Fruit fly (Drosophila melanogaster) whole organism, embryonic: ENCODE measurements around the gene CG4267.

Experiments used
- Atf3 ChIP-seq: fragments of 200-800 bp; sonication (Bioruptor generic); optimal IDR thresholded peaks from 3 replicates; lab custom pipeline; 2016; ENCODE audit warnings: missing biosample characterization, missing genetic modification characterization
- CG10274 ChIP-seq: fragments of 200-800 bp; sonication (Bioruptor generic); optimal IDR thresholded peaks from 3 replicates; lab custom pipeline; 2017; ENCODE audit warnings: missing biosample characterization, mild to moderate bottlenecking, missing genetic modification characterization
- CG1233 ChIP-seq: fragments of 200-800 bp; sonication (Bioruptor generic); optimal IDR thresholded peaks from 4 replicates; lab custom pipeline; 2018; ENCODE audit warnings: missing biosample characterization, mild to moderate bottlenecking, missing genetic modification characterization
- CG1529 ChIP-seq: fragments of 200-800 bp; sonication (Bioruptor generic); optimal IDR thresholded peaks from 3 replicates; lab custom pipeline; 2018; ENCODE audit warnings: missing biosample characterization, missing genetic modification characterization
- CG17612 ChIP-seq: fragments of 200-800 bp; sonication (Bioruptor generic); IDR thresholded peaks from 2 replicates; pipeline ENCODE4 v1.3.6; 2022; ENCODE audit warnings: missing biosample characterization, missing genetic modification characterization
- CG18011 ChIP-seq: fragments of 200-800 bp; sonication (Bioruptor generic); optimal IDR thresholded peaks from 2 replicates; lab custom pipeline; 2017; ENCODE audit warnings: missing biosample characterization, missing genetic modification characterization, mild to moderate bottlenecking, moderate library complexity, missing genotype
- CG18764 ChIP-seq: fragments of 200-800 bp; sonication (Bioruptor generic); optimal IDR thresholded peaks from 3 replicates; lab custom pipeline; 2016; ENCODE audit warnings: missing biosample characterization, missing genetic modification characterization
- CG3838 ChIP-seq: fragments of 200-800 bp; sonication (Bioruptor generic); optimal IDR thresholded peaks from 3 replicates; lab custom pipeline; 2016; ENCODE audit warnings: missing biosample characterization, missing genetic modification characterization
- CG4328 ChIP-seq: fragments of 200-800 bp; sonication (Bioruptor generic); optimal IDR thresholded peaks from 3 replicates; lab custom pipeline; 2017; ENCODE audit warnings: missing biosample characterization, missing genetic modification reagents, missing genetic modification characterization
- CG4360 ChIP-seq: fragments of 200-800 bp; sonication (Bioruptor generic); IDR thresholded peaks from 2 replicates; pipeline ENCODE4 v1.3.6; 2022; ENCODE audit warnings: missing biosample characterization, missing genetic modification characterization
- CG4424 ChIP-seq: fragments of 200-800 bp; sonication (Bioruptor generic); optimal IDR thresholded peaks from 3 replicates; lab custom pipeline; 2016; ENCODE audit warnings: missing biosample characterization, missing genetic modification characterization
- CG6765 ChIP-seq: fragments of 200-800 bp; sonication (Bioruptor generic); optimal IDR thresholded peaks from 3 replicates; lab custom pipeline; 2017; ENCODE audit warnings: missing biosample characterization, mild to moderate bottlenecking, missing genetic modification characterization
- CG7372 ChIP-seq: fragments of 200-800 bp; sonication (Bioruptor generic); IDR thresholded peaks from 2 replicates; pipeline ENCODE4 v1.3.6; 2022; ENCODE audit warnings: missing biosample characterization, missing genetic modification characterization
- CG8478 ChIP-seq: fragments of >200 bp; optimal IDR thresholded peaks from 2 replicates; lab custom pipeline; 2018
- CG8765 ChIP-seq: fragments of 200-800 bp; sonication (Bioruptor generic); IDR thresholded peaks from 2 replicates; pipeline ENCODE4 v1.3.6; 2022; ENCODE audit warnings: missing biosample characterization, missing genetic modification characterization
- CG9727 ChIP-seq: fragments of 200-800 bp; sonication (Bioruptor generic); optimal IDR thresholded peaks from 3 replicates; lab custom pipeline; 2017; ENCODE audit warnings: missing biosample characterization, mild to moderate bottlenecking, missing genetic modification characterization
- CG9797 ChIP-seq: fragments of 200-800 bp; sonication (Bioruptor generic); optimal IDR thresholded peaks from 3 replicates; lab custom pipeline; 2018; ENCODE audit warnings: missing biosample characterization, mild to moderate bottlenecking, missing genetic modification characterization
- CrebB ChIP-seq: fragments of 200-800 bp; sonication (Bioruptor generic); optimal IDR thresholded peaks from 3 replicates; lab custom pipeline; 2018; ENCODE audit warnings: missing biosample characterization, mild to moderate bottlenecking, missing genetic modification characterization
- Eip74EF ChIP-seq, 2 experiments: fragments of 200-800 bp in 1 of 2; fragments of >200 bp in 1 of 2; sonication (Bioruptor generic) in 1 of 2; optimal IDR thresholded peaks; 2 replicates each; lab custom pipeline; 2017 to 2019; ENCODE audit warnings: missing biosample characterization in 2 of 2, missing genetic modification characterization in 2 of 2, mild to moderate bottlenecking in 1 of 2, moderate library complexity in 1 of 2
- HmgZ ChIP-seq: fragments of 200-800 bp; sonication (Bioruptor generic); optimal IDR thresholded peaks from 2 replicates; lab custom pipeline; 2018; ENCODE audit warnings: missing biosample characterization, mild to moderate bottlenecking, missing genetic modification characterization
- Lhr ChIP-seq: fragments of 200-800 bp; sonication (Bioruptor generic); optimal IDR thresholded peaks from 3 replicates; lab custom pipeline; 2017; ENCODE audit warnings: mild to moderate bottlenecking, missing biosample characterization, missing genetic modification reagents, missing genetic modification characterization
- Max ChIP-seq: fragments of 200-800 bp; sonication (Bioruptor generic); optimal IDR thresholded peaks from 2 replicates; lab custom pipeline; 2016; ENCODE audit warnings: missing biosample characterization, mild to moderate bottlenecking, missing genetic modification characterization
- NC2α ChIP-seq: fragments of 200-800 bp; sonication (Bioruptor generic); optimal IDR thresholded peaks from 2 replicates; lab custom pipeline; 2016; ENCODE audit warnings: missing biosample characterization, missing genetic modification characterization
- Opbp ChIP-seq: fragments of 200-800 bp; sonication (Bioruptor generic); IDR thresholded peaks from 3 replicates; pipeline ENCODE4 v1.3.6; 2022; ENCODE audit warnings: missing biosample characterization, missing genetic modification characterization; ENCODE audit not compliant: partially characterized antibody
- Optix ChIP-seq: fragments of 200-800 bp; sonication (Bioruptor generic); IDR thresholded peaks from 3 replicates; pipeline ENCODE4 v1.3.6; 2022; ENCODE audit warnings: missing biosample characterization, missing genetic modification characterization
- Ravus ChIP-seq: fragments of 200-800 bp; sonication (Bioruptor generic); IDR thresholded peaks from 2 replicates; pipeline ENCODE4 v1.3.6; 2022; ENCODE audit warnings: missing biosample characterization, missing genetic modification characterization
- Scr ChIP-seq: fragments of 200-800 bp; sonication (Bioruptor generic); IDR thresholded peaks from 2 replicates; pipeline ENCODE4 v1.3.6; 2022; ENCODE audit warnings: missing biosample characterization, missing genetic modification characterization; ENCODE audit not compliant: partially characterized antibody
- Taf1 ChIP-seq: fragments of 200-800 bp; sonication (Bioruptor generic); IDR thresholded peaks from 2 replicates; pipeline ENCODE4 v1.3.6; 2022; ENCODE audit warnings: missing biosample characterization, missing genetic modification characterization
- bab2 ChIP-seq: fragments of 200-800 bp; sonication (Bioruptor generic); optimal IDR thresholded peaks from 2 replicates; lab custom pipeline; 2016; ENCODE audit warnings: missing biosample characterization, missing genetic modification characterization
- caup ChIP-seq: fragments of 200-800 bp; sonication (Bioruptor generic); optimal IDR thresholded peaks from 3 replicates; lab custom pipeline; 2017; ENCODE audit warnings: missing biosample characterization, mild to moderate bottlenecking, missing genetic modification characterization, moderate library complexity; ENCODE audit not compliant: severe bottlenecking
- dmrt11E ChIP-seq: fragments of 200-800 bp; sonication (Bioruptor generic); optimal IDR thresholded peaks from 3 replicates; lab custom pipeline; 2018; ENCODE audit warnings: missing biosample characterization, mild to moderate bottlenecking, missing genetic modification characterization, moderate library complexity
- h ChIP-seq: fragments of >200 bp; optimal IDR thresholded peaks from 2 replicates; lab custom pipeline; 2017
- hkb ChIP-seq, 2 experiments: fragments of 200-800 bp in 1 of 2; fragments of >200 bp in 1 of 2; sonication (Bioruptor generic) in 1 of 2; IDR thresholded peaks in 1 of 2; optimal IDR thresholded peaks in 1 of 2; 2 replicates each; pipeline versions ENCODE4 v1.3.6 to Lab custom; 2017 to 2022; ENCODE audit warnings: missing biosample characterization in 1 of 2, missing genetic modification characterization in 1 of 2
- inv ChIP-seq: fragments of 200-800 bp; sonication (Bioruptor generic); IDR thresholded peaks from 2 replicates; pipeline ENCODE4 v1.3.6; 2022; ENCODE audit warnings: missing biosample characterization, missing genetic modification characterization; ENCODE audit not compliant: partially characterized antibody
- jing ChIP-seq: fragments of 200-800 bp; sonication (Bioruptor generic); optimal IDR thresholded peaks from 2 replicates; lab custom pipeline; 2018; ENCODE audit warnings: missing biosample characterization, mild to moderate bottlenecking, missing genetic modification characterization
- kay ChIP-seq: fragments of 200-800 bp; sonication (Bioruptor generic); optimal IDR thresholded peaks from 2 replicates; lab custom pipeline; 2016; ENCODE audit warnings: missing biosample characterization, missing genetic modification characterization
- klu ChIP-seq: fragments of 200-800 bp; sonication (Bioruptor generic); IDR thresholded peaks from 2 replicates; pipeline ENCODE4 v1.3.6; 2022; ENCODE audit warnings: missing biosample characterization, missing genetic modification characterization
- knrl ChIP-seq: fragments of 200-800 bp; sonication (Bioruptor generic); IDR thresholded peaks from 3 replicates; pipeline ENCODE4 v1.3.6; 2022; ENCODE audit warnings: missing biosample characterization, missing genetic modification characterization; ENCODE audit not compliant: partially characterized antibody
- maf-S ChIP-seq: fragments of 200-800 bp; sonication (Bioruptor generic); optimal IDR thresholded peaks from 2 replicates; lab custom pipeline; 2016; ENCODE audit warnings: missing biosample characterization, missing genetic modification characterization
- mam ChIP-seq: fragments of 200-800 bp; sonication (Bioruptor generic); optimal IDR thresholded peaks from 3 replicates; lab custom pipeline; 2016; ENCODE audit warnings: missing biosample characterization, missing genetic modification characterization
- odd ChIP-seq: fragments of 200-800 bp; sonication (Bioruptor generic); optimal IDR thresholded peaks from 2 replicates; lab custom pipeline; 2017; ENCODE audit warnings: missing biosample characterization, mild to moderate bottlenecking, missing genetic modification characterization
- pb ChIP-seq: fragments of 200-800 bp; sonication (Bioruptor generic); optimal IDR thresholded peaks from 3 replicates; lab custom pipeline; 2016; ENCODE audit warnings: missing biosample characterization, missing genetic modification characterization
- rib ChIP-seq: fragments of 200-800 bp; sonication (Bioruptor generic); IDR thresholded peaks from 2 replicates; pipeline ENCODE4 v1.3.6; 2022; ENCODE audit warnings: missing biosample characterization, missing genetic modification characterization
- sd ChIP-seq: fragments of 200-800 bp; sonication (Bioruptor generic); optimal IDR thresholded peaks from 3 replicates; lab custom pipeline; 2018; ENCODE audit warnings: missing biosample characterization, mild to moderate bottlenecking, missing genetic modification characterization, moderate library complexity
- trem ChIP-seq: fragments of 200-800 bp; optimal IDR thresholded peaks from 3 replicates; lab custom pipeline; 2019; ENCODE audit warnings: missing biosample characterization, mild to moderate bottlenecking, missing genetic modification characterization, moderate library complexity
- tx ChIP-seq: fragments of 200-800 bp; sonication (Bioruptor generic); optimal IDR thresholded peaks from 2 replicates; lab custom pipeline; 2016; ENCODE audit warnings: missing biosample characterization, missing genetic modification characterization
- vnd ChIP-seq: fragments of 200-800 bp; sonication (Bioruptor generic); IDR thresholded peaks from 3 replicates; pipeline ENCODE4 v1.3.6; 2022; ENCODE audit warnings: missing biosample characterization, missing genetic modification characterization; ENCODE audit not compliant: partially characterized antibody
- yki ChIP-seq: fragments of >200 bp; optimal IDR thresholded peaks from 3 replicates; lab custom pipeline; 2018

CG4267 gene

dm6 chr2L:2202018-2202852 lies 39.9 kb upstream of the CG4267 start (continued):
- TF ChIP-seq CG8765 (GFP tag; lab: Robert Waterston, UW) (peak; percentile 99), vnd (GFP tag; lab: Robert Waterston, UW) (peak; percentile 77), Atf3 (GFP tag; lab: Kevin White, UChicago) (peak; percentile 98), pb (GFP tag; lab: Kevin White, UChicago) (peak; percentile 94), CG4424 (GFP tag; lab: Kevin White, UChicago) (peak; percentile 99), mam (GFP tag; lab: Kevin White, UChicago) (peak; percentile 90), rib (GFP tag; lab: Robert Waterston, UW) (peak; percentile 47; the same call in 1 of the 2 replicates), trem (tag; lab: Kevin White, UChicago) (peak; percentile 98), jing (GFP tag; lab: Kevin White, UChicago) (peak; percentile 99), Eip74EF (GFP tag; optimal IDR thresholded peaks at IDR 0.05; lab: Kevin White, UChicago) (peak in 1 of 2 experiments; percentile 99), Lhr (GFP tag; lab: Kevin White, UChicago) (peak; percentile 99), CG4360 (GFP tag; lab: Robert Waterston, UW) (peak; percentile 93), tx (GFP tag; lab: Kevin White, UChicago) (peak; percentile 97), CG4328 (GFP tag; lab: Kevin White, UChicago) (peak; percentile 89), odd (GFP tag; lab: Kevin White, UChicago) (peak; percentile 97), klu (GFP tag; lab: Robert Waterston, UW) (peak; percentile 89), sd (tag; lab: Kevin White, UChicago) (peak; percentile 83), dmrt11E (tag; lab: Kevin White, UChicago) (peak; percentile 100), hkb (optimal IDR thresholded peaks at IDR 0.05; lab: Kevin White, UChicago) (no peak), hkb (GFP tag; IDR thresholded peaks at IDR 0.05; lab: Robert Waterston, UW) (peak; percentile 99), CG7372 (GFP tag; lab: Robert Waterston, UW) (peak; percentile 96), h (lab: Kevin White, UChicago) (no peak), knrl (GFP tag; lab: Robert Waterston, UW) (peak; percentile 70; the same call in 2 of the 3 replicates), yki (lab: Kevin White, UChicago) (peak; percentile 62), maf-S (peak; percentile 96), bab2 (peak; percentile 98), CG9797 (peak; percentile 72), CrebB (tag; lab: Kevin White, UChicago) (peak; percentile 98), Ravus (GFP tag; lab: Robert Waterston, UW) (peak; percentile 94), HmgZ (tag; lab: Kevin White, UChicago) (peak; percentile 96), CG8478 (lab: Kevin White, UChicago) (peak; percentile 77), Scr (GFP tag; lab: Robert Waterston, UW) (peak; percentile 55; the same call in 1 of the 2 replicates), kay (GFP tag; lab: Kevin White, UChicago) (peak; percentile 98), CG10274 (peak; percentile 83), CG6765 (GFP tag; lab: Kevin White, UChicago) (no peak), Optix (peak; percentile 97), CG18011 (peak; percentile 78), inv (GFP tag; lab: Robert Waterston, UW) (peak; percentile 51; the same call in 1 of the 2 replicates), Taf1 (GFP tag; lab: Robert Waterston, UW) (peak; percentile 80), Opbp (GFP tag; lab: Robert Waterston, UW) (peak; percentile 64; the same call in 2 of the 3 replicates), CG3838 (GFP tag; lab: Kevin White, UChicago) (peak; percentile 93), CG1233 (GFP tag; lab: Kevin White, UChicago) (peak; percentile 98), CG17612 (GFP tag; lab: Robert Waterston, UW) (peak; percentile 95), CG1529 (GFP tag; lab: Kevin White, UChicago) (peak; percentile 100), Max (peak; percentile 98), caup (peak; percentile 87), NC2α (GFP tag; lab: Kevin White, UChicago) (peak; percentile 98), CG9727 (GFP tag; lab: Kevin White, UChicago) (peak; percentile 100), CG18764 (peak; percentile 98)
